Fruit fly (Drosophila melanogaster) whole organism, embryonic: ENCODE results near the gene CG43799.

Source experiments
- Atf6 ChIP-seq: fragments of 200-800 bp; sonication (Bioruptor generic); IDR thresholded peaks from 2 replicates; pipeline ENCODE4 v1.3.6; 2022; ENCODE audit warnings: missing biosample characterization, missing genetic modification characterization
- BEAF-32 ChIP-seq: fragments of 200-800 bp; sonication (Bioruptor generic); optimal IDR thresholded peaks from 3 replicates; lab custom pipeline; 2017; ENCODE audit warnings: missing biosample characterization, missing genetic modification characterization, mild to moderate bottlenecking, moderate library complexity, missing genetic modification reagents
- Blimp-1 ChIP-seq: fragments of 200-800 bp; sonication (Bioruptor generic); optimal IDR thresholded peaks from 3 replicates; lab custom pipeline; 2018; ENCODE audit warnings: missing biosample characterization, missing genetic modification characterization, mild to moderate bottlenecking, moderate library complexity, missing genetic modification reagents
- C15 ChIP-seq: fragments of 200-800 bp; sonication (Bioruptor generic); IDR thresholded peaks from 3 replicates; pipeline ENCODE4 v1.3.6; 2022; ENCODE audit warnings: missing biosample characterization, missing genetic modification characterization
- CG10209 ChIP-seq: fragments of 200-800 bp; sonication (Bioruptor generic); optimal IDR thresholded peaks from 3 replicates; lab custom pipeline; 2017; ENCODE audit warnings: missing biosample characterization, mild to moderate bottlenecking, missing genetic modification characterization, missing genetic modification reagents
- CG10959 ChIP-seq: fragments of 200-800 bp; sonication (Bioruptor generic); IDR thresholded peaks from 2 replicates; pipeline ENCODE4 v1.3.6; 2022; ENCODE audit warnings: missing biosample characterization, missing genetic modification characterization
- CG11696 ChIP-seq: fragments of 200-800 bp; sonication (Bioruptor generic); IDR thresholded peaks from 2 replicates; pipeline ENCODE4 v1.3.6; 2022; ENCODE audit warnings: missing biosample characterization, missing genetic modification characterization
- CG12219 ChIP-seq: fragments of 200-800 bp; sonication (Bioruptor generic); optimal IDR thresholded peaks from 3 replicates; lab custom pipeline; 2018; ENCODE audit warnings: missing biosample characterization, mild to moderate bottlenecking, missing genetic modification characterization
- CG13287 ChIP-seq: fragments of 200-800 bp; sonication (Bioruptor generic); IDR thresholded peaks from 2 replicates; pipeline ENCODE4 v1.3.6; 2022; ENCODE audit warnings: missing biosample characterization, missing genetic modification characterization; ENCODE audit not compliant: partially characterized antibody
- CG15479 ChIP-seq: fragments of 200-800 bp; sonication (Bioruptor generic); optimal IDR thresholded peaks from 3 replicates; lab custom pipeline; 2019; ENCODE audit warnings: missing biosample characterization, mild to moderate bottlenecking, missing genetic modification characterization, moderate library complexity
- CG16813 ChIP-seq: fragments of 200-800 bp; sonication (Bioruptor generic); IDR thresholded peaks from 3 replicates; pipeline ENCODE4 v1.3.6; 2022; ENCODE audit warnings: missing biosample characterization, missing genetic modification characterization; ENCODE audit not compliant: partially characterized antibody
- CG17328 ChIP-seq: fragments of 200-800 bp; sonication (Bioruptor generic); IDR thresholded peaks from 2 replicates; pipeline ENCODE4 v1.3.6; 2022; ENCODE audit warnings: missing biosample characterization, missing genetic modification characterization
- CG3163 ChIP-seq: fragments of 200-800 bp; sonication (Bioruptor generic); optimal IDR thresholded peaks from 3 replicates; lab custom pipeline; 2016; ENCODE audit warnings: missing biosample characterization, missing genetic modification characterization
- CG32532 ChIP-seq: fragments of 200-800 bp; sonication (Bioruptor generic); IDR thresholded peaks from 2 replicates; pipeline ENCODE4 v1.3.6; 2022; ENCODE audit warnings: missing biosample characterization, missing genetic modification characterization
- CG3847 ChIP-seq: fragments of 200-800 bp; sonication (Bioruptor generic); IDR thresholded peaks from 2 replicates; pipeline ENCODE4 v1.3.6; 2022; ENCODE audit warnings: missing biosample characterization, missing genetic modification characterization
- CG42726 ChIP-seq: fragments of 200-800 bp; sonication (Bioruptor generic); IDR thresholded peaks from 2 replicates; pipeline ENCODE4 v1.3.6; 2022; ENCODE audit warnings: missing biosample characterization, missing genetic modification characterization; ENCODE audit not compliant: partially characterized antibody
- CG4707 ChIP-seq: fragments of 200-800 bp; sonication (Bioruptor generic); optimal IDR thresholded peaks from 2 replicates; lab custom pipeline; 2018; ENCODE audit warnings: missing biosample characterization, mild to moderate bottlenecking, missing genetic modification characterization, moderate library complexity
- CG6765 ChIP-seq: fragments of 200-800 bp; sonication (Bioruptor generic); optimal IDR thresholded peaks from 3 replicates; lab custom pipeline; 2017; ENCODE audit warnings: missing biosample characterization, mild to moderate bottlenecking, missing genetic modification characterization
- CG7372 ChIP-seq: fragments of 200-800 bp; sonication (Bioruptor generic); IDR thresholded peaks from 2 replicates; pipeline ENCODE4 v1.3.6; 2022; ENCODE audit warnings: missing biosample characterization, missing genetic modification characterization
- CoRest ChIP-seq: fragments of 200-800 bp; sonication (Bioruptor generic); optimal IDR thresholded peaks from 3 replicates; lab custom pipeline; 2018; ENCODE audit warnings: missing biosample characterization, mild to moderate bottlenecking, missing genetic modification characterization, moderate library complexity
- E2f2 ChIP-seq: fragments of 200-800 bp; sonication (Bioruptor generic); IDR thresholded peaks from 2 replicates; pipeline ENCODE4 v1.3.6; 2022; ENCODE audit warnings: missing biosample characterization, missing genetic modification characterization
- Fer1 ChIP-seq: fragments of 200-800 bp; sonication (Bioruptor generic); optimal IDR thresholded peaks from 2 replicates; lab custom pipeline; 2017; ENCODE audit warnings: missing biosample characterization, mild to moderate bottlenecking, missing genetic modification characterization
- Fer3 ChIP-seq: fragments of 200-800 bp; sonication (Bioruptor generic); optimal IDR thresholded peaks from 2 replicates; lab custom pipeline; 2018; ENCODE audit warnings: missing biosample characterization, mild to moderate bottlenecking, missing genetic modification characterization, moderate library complexity
- Hand ChIP-seq: fragments of 200-800 bp; sonication (Bioruptor generic); optimal IDR thresholded peaks from 2 replicates; lab custom pipeline; 2017; ENCODE audit warnings: mild to moderate bottlenecking, missing biosample characterization, missing genetic modification reagents, missing genetic modification characterization
- MESR4 ChIP-seq: fragments of 200-800 bp; sonication (Bioruptor generic); optimal IDR thresholded peaks from 2 replicates; lab custom pipeline; 2018; ENCODE audit warnings: missing biosample characterization, mild to moderate bottlenecking, missing genetic modification characterization, moderate library complexity
- Myb ChIP-seq: fragments of 200-800 bp; sonication (Bioruptor generic); optimal IDR thresholded peaks from 2 replicates; lab custom pipeline; 2016; ENCODE audit warnings: missing biosample characterization, missing genetic modification characterization
- Nf-YA ChIP-seq: fragments of 200-800 bp; sonication (Bioruptor generic); IDR thresholded peaks from 2 replicates; pipeline ENCODE4 v1.3.6; 2022; ENCODE audit warnings: missing biosample characterization, missing genetic modification characterization
- Optix ChIP-seq: fragments of 200-800 bp; sonication (Bioruptor generic); IDR thresholded peaks from 3 replicates; pipeline ENCODE4 v1.3.6; 2022; ENCODE audit warnings: missing biosample characterization, missing genetic modification characterization
- Ptx1 ChIP-seq: fragments of 200-800 bp; sonication (Bioruptor generic); IDR thresholded peaks from 2 replicates; pipeline ENCODE4 v1.3.6; 2022; ENCODE audit warnings: missing biosample characterization, missing genetic modification characterization
- Scr ChIP-seq: fragments of 200-800 bp; sonication (Bioruptor generic); IDR thresholded peaks from 2 replicates; pipeline ENCODE4 v1.3.6; 2022; ENCODE audit warnings: missing biosample characterization, missing genetic modification characterization; ENCODE audit not compliant: partially characterized antibody
- bab2 ChIP-seq: fragments of 200-800 bp; sonication (Bioruptor generic); optimal IDR thresholded peaks from 2 replicates; lab custom pipeline; 2016; ENCODE audit warnings: missing biosample characterization, missing genetic modification characterization
- bbx ChIP-seq: fragments of 200-800 bp; sonication (Bioruptor generic); IDR thresholded peaks from 2 replicates; pipeline ENCODE4 v1.3.6; 2022; ENCODE audit warnings: missing biosample characterization, missing genetic modification characterization; ENCODE audit not compliant: partially characterized antibody
- bigmax ChIP-seq: fragments of 200-800 bp; sonication (Bioruptor generic); optimal IDR thresholded peaks from 2 replicates; lab custom pipeline; 2018; ENCODE audit warnings: missing biosample characterization, mild to moderate bottlenecking, missing genetic modification characterization
- chinmo ChIP-seq: fragments of 200-800 bp; sonication (Bioruptor generic); IDR thresholded peaks from 4 replicates; pipeline ENCODE4 v1.3.6; 2022; ENCODE audit warnings: missing biosample characterization, missing genetic modification characterization; ENCODE audit not compliant: partially characterized antibody
- chn ChIP-seq: fragments of 200-800 bp; sonication (Bioruptor generic); optimal IDR thresholded peaks from 2 replicates; lab custom pipeline; 2016; ENCODE audit warnings: missing biosample characterization, missing genetic modification characterization
- dimm ChIP-seq: fragments of 200-800 bp; sonication (Bioruptor generic); IDR thresholded peaks from 2 replicates; pipeline ENCODE4 v1.3.6; 2022; ENCODE audit warnings: missing biosample characterization, missing genetic modification characterization
- dmrt11E ChIP-seq: fragments of 200-800 bp; sonication (Bioruptor generic); optimal IDR thresholded peaks from 3 replicates; lab custom pipeline; 2018; ENCODE audit warnings: missing biosample characterization, mild to moderate bottlenecking, missing genetic modification characterization, moderate library complexity
- en ChIP-seq: fragments of 200-800 bp; sonication (Bioruptor generic); optimal IDR thresholded peaks from 2 replicates; lab custom pipeline; 2016; ENCODE audit warnings: missing biosample characterization, missing genetic modification characterization
- eyg ChIP-seq: fragments of 200-800 bp; sonication (Bioruptor generic); optimal IDR thresholded peaks from 3 replicates; lab custom pipeline; 2016; ENCODE audit warnings: missing biosample characterization, missing genetic modification characterization
- gem ChIP-seq: fragments of 200-800 bp; sonication (Bioruptor generic); optimal IDR thresholded peaks from 2 replicates; lab custom pipeline; 2019; ENCODE audit warnings: missing biosample characterization, mild to moderate bottlenecking, missing genetic modification characterization, moderate library complexity
- gsb-n ChIP-seq: fragments of 200-800 bp; sonication (Bioruptor generic); optimal IDR thresholded peaks from 3 replicates; lab custom pipeline; 2018; ENCODE audit warnings: missing biosample characterization, mild to moderate bottlenecking, missing genetic modification characterization
- ranshi ChIP-seq: fragments of 200-800 bp; sonication (Bioruptor generic); IDR thresholded peaks from 2 replicates; pipeline ENCODE4 v1.3.6; 2022; ENCODE audit warnings: missing biosample characterization, missing genetic modification characterization
- ro ChIP-seq: fragments of 200-800 bp; sonication (Bioruptor generic); IDR thresholded peaks from 2 replicates; pipeline ENCODE4 v1.3.6; 2022; ENCODE audit warnings: missing biosample characterization, missing genetic modification characterization
- schlank ChIP-seq: fragments of 200-800 bp; sonication (Bioruptor generic); optimal IDR thresholded peaks from 2 replicates; lab custom pipeline; 2018; ENCODE audit warnings: missing biosample characterization, mild to moderate bottlenecking, missing genetic modification characterization
- sim ChIP-seq: fragments of 200-800 bp; sonication (Bioruptor generic); IDR thresholded peaks from 2 replicates; pipeline ENCODE4 v1.3.6; 2022; ENCODE audit warnings: missing biosample characterization, missing genetic modification characterization
- sug ChIP-seq: fragments of 200-800 bp; optimal IDR thresholded peaks from 2 replicates; lab custom pipeline; 2019; ENCODE audit warnings: missing biosample characterization, mild to moderate bottlenecking, missing genetic modification characterization, moderate library complexity
- twi ChIP-seq: fragments of 200-800 bp; optimal IDR thresholded peaks from 2 replicates; lab custom pipeline; 2019; ENCODE audit warnings: missing biosample characterization, mild to moderate bottlenecking, missing genetic modification characterization, moderate library complexity
- unpg ChIP-seq: fragments of 200-800 bp; sonication (Bioruptor generic); optimal IDR thresholded peaks from 3 replicates; lab custom pipeline; 2018; ENCODE audit warnings: missing biosample characterization, mild to moderate bottlenecking, missing genetic modification characterization, moderate library complexity

CG43799 gene

DNA sequence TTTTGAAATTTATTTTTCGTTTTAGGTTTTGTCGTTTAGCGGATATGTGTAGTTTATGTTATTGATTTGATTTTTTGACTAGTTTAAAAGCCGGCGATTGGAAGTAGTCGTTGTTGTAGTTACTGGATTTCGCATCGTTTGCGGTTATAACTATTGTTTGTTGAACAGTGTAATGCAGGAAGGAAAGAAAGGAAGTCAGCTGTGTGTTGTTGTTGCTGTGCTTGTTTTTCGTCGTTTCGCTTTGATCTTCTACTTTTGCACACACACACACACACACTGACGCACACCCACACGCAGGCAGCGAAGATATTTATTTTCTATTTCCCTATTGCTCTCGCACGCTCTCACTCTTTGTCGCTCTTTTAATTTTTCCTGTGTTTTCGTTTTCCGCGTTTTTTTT lies 8.4 kb upstream of the CG43799 start (continued):
- TF ChIP-seq gsb-n (tag; lab: Kevin White, UChicago) (no peak), chinmo (no peak), Blimp-1 (no peak), ranshi (no peak), twi (no peak), gem (tag; lab: Kevin White, UChicago) (peak; percentile 10), chn (GFP tag; lab: Kevin White, UChicago) (no peak), unpg (GFP tag; lab: Kevin White, UChicago) (peak; percentile 5), eyg (GFP tag; lab: Kevin White, UChicago) (no peak)

- TF ChIP-seq en (GFP tag; lab: Kevin White, UChicago): no peak
- peak; percentile 69 for TF ChIP-seq Myb (GFP tag; lab: Kevin White, UChicago)
- 0 out of 3 replicates have a peak, but pooled peaks have one; percentile 26 for TF ChIP-seq Optix (GFP tag; lab: Robert Waterston, UW)
- peak; percentile 51 for TF ChIP-seq CG4707
- TF ChIP-seq CG10959 (GFP tag; lab: Robert Waterston, UW): no peak
- peak; percentile 61 for TF ChIP-seq CG32532 (GFP tag; lab: Robert Waterston, UW)
- TF ChIP-seq CG42726 (GFP tag; lab: Robert Waterston, UW): peak; percentile 75
- TF ChIP-seq CG6765: peak; percentile 33
- TF ChIP-seq CG16813 (GFP tag; lab: Robert Waterston, UW): peak; percentile 53; the same call in 2 of the 3 replicates
- peak; percentile 57 for TF ChIP-seq Atf6 (GFP tag; lab: Robert Waterston, UW)
- no peak for TF ChIP-seq C15 (GFP tag; lab: Robert Waterston, UW)
- TF ChIP-seq CG3163 (GFP tag; lab: Kevin White, UChicago): no peak
- peak; percentile 12 for TF ChIP-seq Hand
- peak; percentile 61 for TF ChIP-seq CoRest (tag; lab: Kevin White, UChicago)
- TF ChIP-seq Fer1 (GFP tag; lab: Kevin White, UChicago): peak; percentile 50
- TF ChIP-seq CG3847 (GFP tag; lab: Robert Waterston, UW): peak; percentile 34; the same call in 1 of the 2 replicates
- TF ChIP-seq CG17328: peak; percentile 21; the same call in 1 of the 2 replicates
- peak; percentile 44 for TF ChIP-seq sug (tag; lab: Kevin White, UChicago)
- no peak for TF ChIP-seq ro
- no peak for TF ChIP-seq bigmax (GFP tag; lab: Kevin White, UChicago)
- peak; percentile 12 for TF ChIP-seq CG12219
- peak; percentile 22 for TF ChIP-seq dmrt11E (tag; lab: Kevin White, UChicago)
- TF ChIP-seq BEAF-32 (GFP tag; lab: Kevin White, UChicago): peak; percentile 78
- TF ChIP-seq Nf-YA: no peak
- peak; percentile 13 for TF ChIP-seq Fer3 (tag; lab: Kevin White, UChicago)
- TF ChIP-seq bab2 (GFP tag; lab: Kevin White, UChicago): no peak
- TF ChIP-seq CG7372 (GFP tag; lab: Robert Waterston, UW): no peak
- peak; percentile 78 for TF ChIP-seq bbx (GFP tag; lab: Robert Waterston, UW)
- no peak for TF ChIP-seq CG15479 (GFP tag; lab: Kevin White, UChicago)
- TF ChIP-seq CG10209 (GFP tag; lab: Kevin White, UChicago): peak; percentile 34
- TF ChIP-seq sim (GFP tag; lab: Robert Waterston, UW): no peak
- no peak for TF ChIP-seq Ptx1
- TF ChIP-seq CG11696: 0 out of 2 replicates have a peak, but pooled peaks have one; percentile 5
- peak; percentile 19 for TF ChIP-seq chn (GFP tag; lab: Kevin White, UChicago)
- TF ChIP-seq E2f2 (GFP tag; lab: Robert Waterston, UW): peak; percentile 53
- peak; percentile 76 for TF ChIP-seq MESR4
- peak; percentile 74 for TF ChIP-seq CG13287 (GFP tag; lab: Robert Waterston, UW)
- no peak for TF ChIP-seq schlank (tag; lab: Kevin White, UChicago)
- no peak for TF ChIP-seq dimm (GFP tag; lab: Robert Waterston, UW)
- TF ChIP-seq Scr (GFP tag; lab: Robert Waterston, UW): peak; percentile 69
Observed at dm6 chr2L:7219650-7220267, 7.8 kb upstream of the CG43799 start, which contains the start of gene CG13784. CG13784 (minus strand) TSS chr2L:7220033.
